Fruit fly (Drosophila melanogaster): ENCODE results near the gene CG6938.

DNA sequence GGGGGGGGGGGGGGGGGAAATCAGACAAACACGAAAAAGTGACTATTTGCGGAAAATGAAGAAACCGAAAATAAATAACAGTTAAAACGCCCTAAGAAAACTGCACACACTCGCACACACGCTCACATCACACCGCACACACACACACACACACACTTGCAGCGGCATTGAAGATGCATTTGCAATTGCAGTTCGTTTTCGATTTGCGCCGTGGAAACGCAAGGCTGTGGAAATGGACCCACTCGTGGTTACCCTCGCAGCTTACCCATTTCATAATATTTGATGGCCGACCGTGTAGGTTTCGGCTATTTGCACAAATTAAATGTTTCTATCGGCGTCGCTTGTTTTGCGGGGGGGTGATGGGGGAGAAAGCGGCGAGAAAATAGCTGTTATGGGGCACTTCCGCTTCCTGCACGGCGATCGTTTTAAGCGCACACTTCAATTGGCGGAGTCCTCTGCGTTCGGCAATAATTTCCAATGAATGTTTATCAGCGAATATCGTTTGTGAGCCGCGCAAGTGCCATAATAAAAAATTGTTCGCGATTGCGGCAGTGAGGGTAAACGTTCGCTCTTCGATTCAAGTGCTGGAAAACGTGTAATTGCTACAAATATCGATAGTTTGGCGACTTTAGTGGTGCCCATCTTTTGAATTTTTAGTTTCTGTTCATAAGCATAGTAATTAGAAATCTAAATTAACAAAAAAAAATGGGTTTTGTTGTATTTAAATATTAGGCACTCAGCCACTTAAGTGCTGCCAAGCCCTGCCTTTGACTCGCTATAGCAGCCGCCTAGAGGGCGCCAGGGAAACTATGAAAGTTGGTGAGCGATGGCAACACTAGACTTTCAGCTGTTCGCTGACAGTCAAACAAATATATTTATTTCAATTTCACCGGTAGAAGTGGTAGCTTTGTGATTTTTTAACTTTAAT lies 17.9 kb downstream of the CG6938 start, which contains the start of the genes Pop2 and CG6928:
- TF ChIP-seq pad (GFP tag; optimal IDR thresholded peaks at IDR 0.05), result peak; percentile 61
- TF ChIP-seq ovo (GFP tag; optimal IDR thresholded peaks at IDR 0.05), result peak; percentile 71
- no peak for TF ChIP-seq cnc (optimal IDR thresholded peaks at IDR 0.05)
- TF ChIP-seq CG5204 (GFP tag; optimal IDR thresholded peaks at IDR 0.05), result peak; percentile 82
- TF ChIP-seq Mnt (GFP tag; optimal IDR thresholded peaks at IDR 0.05), result peak; percentile 73
- TF ChIP-seq CG1620 (GFP tag; optimal IDR thresholded peaks at IDR 0.05), result peak; percentile 87
- peak; percentile 24 for TF ChIP-seq tj (GFP tag; optimal IDR thresholded peaks at IDR 0.05)
